Worm (Caenorhabditis elegans) whole organism, L4/young adult: Measurements from ENCODE around the gene ketn-1.

Source experiments
- W03F9.2 ChIP-seq: fragments of 150-350 bp; optimal IDR thresholded peaks from 2 replicates; lab custom pipeline; 2014; ENCODE audit warnings: missing biosample characterization, missing genetic modification characterization
- dao-5 ChIP-seq: sonication (generic microtip); optimal IDR thresholded peaks from 2 replicates; lab custom pipeline; 2016; ENCODE audit warnings: missing genotype, missing genetic modification characterization, moderate library complexity, missing compliant biosample characterization
- him-1 ChIP-seq: sonication (generic microtip); optimal IDR thresholded peaks from 2 replicates; lab custom pipeline; 2016; ENCODE audit warnings: missing genotype, missing genetic modification reagents, missing genetic modification characterization, missing compliant biosample characterization

Gene ketn-1

DNA sequence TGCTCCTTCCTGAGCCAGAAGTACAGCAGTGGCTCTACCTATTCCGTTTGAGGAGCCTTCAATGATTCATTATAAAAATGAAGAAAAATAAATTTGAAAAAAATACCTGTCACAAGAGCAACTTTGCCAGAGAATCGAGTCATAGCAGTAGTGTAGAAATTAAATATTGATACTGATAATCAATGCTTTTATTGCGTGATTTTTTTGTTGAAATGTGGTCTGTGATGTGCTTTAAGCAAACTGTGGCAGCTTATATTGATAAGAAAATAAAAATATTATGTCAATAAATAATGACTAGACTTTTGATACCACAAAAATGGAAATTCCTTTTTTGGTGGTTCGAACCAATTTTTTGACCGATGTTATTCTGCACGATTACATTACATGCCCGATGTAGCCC is 42.6 kb downstream of the ketn-1 start, which contains the start of gene dhs-14:
dhs-14 (minus strand) TSS at position 149 of the 400 bp plus-strand sequence.
- TF ChIP-seq dao-5 (tag; lab: Kevin White, UChicago) (no peak), him-1 (tag; lab: Kevin White, UChicago) (no peak), W03F9.2 (tag; lab: Kevin White, UChicago) (no peak)

DNA sequence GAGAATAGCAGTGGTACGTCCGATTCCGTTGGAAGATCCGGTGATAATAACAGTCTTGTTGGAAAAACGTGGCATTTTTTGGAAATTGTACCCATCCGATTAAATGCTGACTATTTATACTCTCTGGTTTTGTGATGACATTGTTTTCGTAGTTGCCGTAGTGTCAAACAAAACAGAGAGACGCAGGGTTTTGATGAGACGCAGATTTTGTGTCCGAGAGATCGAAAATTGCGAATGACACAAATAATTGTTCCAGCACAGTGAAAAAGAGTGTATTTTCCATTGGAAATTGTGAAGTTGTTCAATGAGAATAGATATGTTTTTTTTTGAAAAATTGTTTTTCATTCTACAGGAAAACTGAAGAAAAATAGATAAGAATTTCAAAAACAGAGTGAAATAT is 44.6 kb downstream of the ketn-1 start, which contains the start of gene R05D8.7:
R05D8.7 (minus strand) TSS at position 104 of the 400 bp plus-strand sequence.
- TF ChIP-seq W03F9.2 (tag; lab: Kevin White, UChicago) (no peak), dao-5 (tag; lab: Kevin White, UChicago) (no peak), him-1 (tag; lab: Kevin White, UChicago) (no peak)

ce11 chrV:2761470-2761869 is 46.2 kb downstream of the ketn-1 start:
- no peak for TF ChIP-seq him-1 (tag; lab: Kevin White, UChicago)
- no peak for TF ChIP-seq W03F9.2 (tag; lab: Kevin White, UChicago)
- TF ChIP-seq dao-5 (tag; lab: Kevin White, UChicago): no peak

DNA sequence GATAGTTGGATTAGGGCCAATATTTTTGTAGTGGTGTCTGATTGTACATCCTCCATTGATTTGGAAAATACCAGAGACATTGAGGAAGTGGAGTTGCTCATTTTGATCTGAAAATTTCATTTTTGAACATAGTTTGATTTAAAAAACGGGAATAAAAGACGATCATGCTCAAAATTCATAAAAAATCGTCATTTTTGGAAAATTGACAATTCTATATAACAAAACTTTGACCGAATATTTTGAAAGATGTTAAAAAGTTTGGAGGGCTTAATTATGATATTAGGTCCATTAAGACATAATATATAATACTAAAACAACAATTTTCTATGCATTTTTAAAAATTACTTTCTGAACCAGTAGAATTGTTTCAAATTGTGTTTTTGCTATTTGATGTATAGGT is 48.2 kb downstream of the ketn-1 start, which contains the start of gene srg-58:
srg-58 (minus strand) TSS at position 101 of the 400 bp plus-strand sequence.
- TF ChIP-seq dao-5 (tag; lab: Kevin White, UChicago) (no peak), W03F9.2 (tag; lab: Kevin White, UChicago) (no peak), him-1 (tag; lab: Kevin White, UChicago) (no peak)

ce11 chrV:2758437-2758836 is 49.2 kb downstream of the ketn-1 start:
- TF ChIP-seq dao-5 (tag; lab: Kevin White, UChicago) (no peak), him-1 (tag; lab: Kevin White, UChicago) (no peak), W03F9.2 (tag; lab: Kevin White, UChicago) (no peak)

DNA sequence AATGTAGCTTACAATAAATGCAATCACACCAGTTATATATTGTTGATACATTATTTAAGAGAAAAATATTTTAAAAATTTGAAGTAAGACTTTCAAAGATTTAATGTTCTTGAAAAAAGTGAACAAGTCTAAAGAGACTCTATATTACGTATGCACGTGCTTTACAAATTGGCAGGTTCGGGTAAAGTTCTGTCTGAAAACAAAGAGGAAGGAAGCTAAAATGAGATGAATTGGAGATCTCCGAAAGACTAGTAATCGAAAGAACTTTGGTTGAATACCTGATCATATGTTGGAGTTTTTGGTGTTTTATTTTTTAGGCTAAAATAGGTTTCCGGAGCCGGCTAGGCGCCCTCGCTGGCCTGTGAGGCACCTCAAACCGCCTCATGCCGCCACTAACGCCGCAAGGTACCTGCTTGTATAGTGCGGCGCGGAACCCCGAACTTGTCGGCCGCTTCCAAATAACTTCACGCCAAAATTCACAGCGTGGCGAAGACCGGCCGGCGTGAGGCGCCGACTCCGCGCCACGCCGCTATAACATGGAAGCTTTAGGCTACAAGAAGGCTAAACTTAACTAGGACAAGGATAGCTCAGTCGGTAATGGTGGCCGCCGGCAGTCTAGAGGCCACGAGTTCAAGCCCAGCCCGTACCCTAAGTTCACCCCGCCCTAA is 50.3 kb downstream of the ketn-1 start, which contains the start of gene srx-28:
srx-28 (minus strand) TSS at position 51 of the 668 bp plus-strand sequence.
- TF ChIP-seq him-1 (tag; lab: Kevin White, UChicago): no peak
- no peak for TF ChIP-seq dao-5 (tag; lab: Kevin White, UChicago)
- no peak for TF ChIP-seq W03F9.2 (tag; lab: Kevin White, UChicago)

DNA sequence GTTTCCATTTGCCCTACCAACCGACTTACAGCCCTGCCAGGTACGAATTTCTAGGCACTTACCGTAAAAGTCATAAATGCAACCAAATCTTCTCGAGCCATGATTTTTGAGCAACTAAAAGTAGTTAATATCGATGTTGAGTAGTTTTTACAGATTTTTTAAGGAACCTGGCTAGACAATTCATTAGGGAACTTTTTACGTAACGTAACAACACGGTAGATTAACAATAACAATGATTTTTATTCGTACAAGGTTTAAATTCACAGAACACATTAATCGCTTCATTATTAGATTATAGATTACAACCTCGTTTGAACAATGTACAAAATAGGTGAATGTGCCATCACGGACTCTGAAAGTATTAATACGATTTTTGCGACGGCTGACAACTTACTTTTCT is 54.7 kb downstream of the ketn-1 start, which contains the start of gene srx-26:
srx-26 (minus strand) TSS at position 101 of the 400 bp plus-strand sequence.
- TF ChIP-seq dao-5 (tag; lab: Kevin White, UChicago) (no peak), him-1 (tag; lab: Kevin White, UChicago) (no peak), W03F9.2 (tag; lab: Kevin White, UChicago) (no peak)

DNA sequence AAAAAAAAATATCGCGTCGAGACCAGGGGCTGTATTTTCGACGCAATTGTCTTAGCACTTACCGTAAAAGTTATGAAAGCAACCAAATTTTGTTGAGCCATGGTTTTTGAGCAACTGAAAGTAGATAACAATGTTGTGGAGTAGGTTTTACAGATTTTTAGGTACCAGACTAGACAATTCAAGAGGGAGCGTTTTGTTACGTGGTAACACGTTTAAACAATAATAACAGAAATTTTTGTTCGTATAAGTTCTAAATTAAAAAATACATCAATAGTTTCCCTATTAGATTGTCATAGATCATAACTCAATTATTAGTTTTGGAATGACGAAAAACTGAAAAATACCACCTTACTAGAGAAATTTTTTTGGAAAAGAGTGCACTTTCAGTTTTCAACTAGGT is 57.7 kb downstream of the ketn-1 start, which contains the start of gene srx-24:
srx-24 (minus strand) TSS at position 101 of the 400 bp plus-strand sequence.
- TF ChIP-seq dao-5 (tag; lab: Kevin White, UChicago) (no peak), W03F9.2 (tag; lab: Kevin White, UChicago) (no peak), him-1 (tag; lab: Kevin White, UChicago) (no peak)

- TF ChIP-seq W03F9.2 (tag; lab: Kevin White, UChicago) (no peak), him-1 (tag; lab: Kevin White, UChicago) (no peak), dao-5 (tag; lab: Kevin White, UChicago) (no peak)
Observed at ce11 chrV:2746404-2746803, 61.3 kb downstream of the ketn-1 start.

ce11 chrV:2742298-2742697 is 65.4 kb downstream of the ketn-1 start, which contains the start of gene srg-62:
Gene srg-62 (minus strand): TSS chrV:2742398.
- TF ChIP-seq dao-5 (tag; lab: Kevin White, UChicago) (no peak), W03F9.2 (tag; lab: Kevin White, UChicago) (no peak), him-1 (tag; lab: Kevin White, UChicago) (no peak)

DNA sequence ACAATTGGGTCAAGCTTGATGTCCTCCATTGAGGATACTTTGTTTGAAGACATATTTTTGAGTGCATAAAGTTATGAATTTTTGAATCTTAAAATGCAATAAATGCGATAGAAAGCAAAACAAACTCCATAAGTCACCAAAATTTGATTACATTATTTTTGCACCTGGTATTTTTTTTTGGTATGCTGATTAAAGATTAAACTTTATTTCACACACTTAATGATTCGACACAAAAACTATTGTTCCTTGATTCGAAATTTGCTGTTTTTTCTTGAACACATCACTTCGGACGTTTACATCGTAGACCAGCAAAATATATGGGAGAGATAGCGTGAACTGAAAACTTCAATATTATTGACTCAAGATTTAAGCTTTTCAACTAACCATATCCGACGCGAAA is 67.4 kb downstream of the ketn-1 start, which contains the start of gene srg-61:
srg-61 (minus strand) TSS at position 101 of the 400 bp plus-strand sequence.
- TF ChIP-seq him-1 (tag; lab: Kevin White, UChicago): no peak
- TF ChIP-seq W03F9.2 (tag; lab: Kevin White, UChicago): no peak
- no peak for TF ChIP-seq dao-5 (tag; lab: Kevin White, UChicago)

- no peak for TF ChIP-seq him-1 (tag; lab: Kevin White, UChicago)
- no peak for TF ChIP-seq W03F9.2 (tag; lab: Kevin White, UChicago)
- TF ChIP-seq dao-5 (tag; lab: Kevin White, UChicago): no peak
Observed at ce11 chrV:2739607-2740006, 68.1 kb downstream of the ketn-1 start.

ce11 chrV:2738174-2738573 is 69.5 kb downstream of the ketn-1 start, which contains the start of gene srg-56:
Gene srg-56 (minus strand): TSS chrV:2738274.
- TF ChIP-seq dao-5 (tag; lab: Kevin White, UChicago) (no peak), him-1 (tag; lab: Kevin White, UChicago) (no peak), W03F9.2 (tag; lab: Kevin White, UChicago) (no peak)
